Fruit fly (Drosophila melanogaster) whole organism, embryonic: Measurements from ENCODE around the gene AstA.

Experiments
- Abd-B ChIP-seq: fragments of 200-800 bp; sonication (Bioruptor generic); optimal IDR thresholded peaks from 2 replicates; lab custom pipeline; 2018; ENCODE audit warnings: missing biosample characterization, mild to moderate bottlenecking, missing genetic modification characterization, moderate library complexity
- Atf6 ChIP-seq: fragments of 200-800 bp; sonication (Bioruptor generic); IDR thresholded peaks from 2 replicates; pipeline ENCODE4 v1.3.6; 2022; ENCODE audit warnings: missing biosample characterization, missing genetic modification characterization
- Bdp1 ChIP-seq: fragments of 200-800 bp; sonication (Bioruptor generic); optimal IDR thresholded peaks from 3 replicates; lab custom pipeline; 2016; ENCODE audit warnings: missing biosample characterization, missing genetic modification characterization
- CG10209 ChIP-seq: fragments of 200-800 bp; sonication (Bioruptor generic); optimal IDR thresholded peaks from 3 replicates; lab custom pipeline; 2017; ENCODE audit warnings: missing biosample characterization, mild to moderate bottlenecking, missing genetic modification characterization, missing genetic modification reagents
- CG10321 ChIP-seq: fragments of 200-800 bp; sonication (Bioruptor generic); IDR thresholded peaks from 2 replicates; pipeline ENCODE4 v1.3.6; 2022; ENCODE audit warnings: missing biosample characterization, missing genetic modification characterization
- CG13624 ChIP-seq: fragments of 200-800 bp; sonication (Bioruptor generic); optimal IDR thresholded peaks from 2 replicates; lab custom pipeline; 2016; ENCODE audit warnings: missing biosample characterization, missing genetic modification characterization
- CG13775 ChIP-seq: fragments of 200-800 bp; sonication (Bioruptor generic); optimal IDR thresholded peaks from 3 replicates; lab custom pipeline; 2017; ENCODE audit warnings: missing biosample characterization, mild to moderate bottlenecking, missing genetic modification characterization
- CG15696 ChIP-seq: fragments of 200-800 bp; sonication (Bioruptor generic); optimal IDR thresholded peaks from 2 replicates; lab custom pipeline; 2019; ENCODE audit warnings: missing biosample characterization, mild to moderate bottlenecking, missing genetic modification characterization, moderate library complexity
- CG16779 ChIP-seq: fragments of 200-800 bp; sonication (Bioruptor generic); IDR thresholded peaks from 2 replicates; pipeline ENCODE4 v1.3.6; 2022; ENCODE audit warnings: missing biosample characterization, missing genetic modification characterization
- CG17361 ChIP-seq: fragments of 200-800 bp; sonication (Bioruptor generic); IDR thresholded peaks from 3 replicates; pipeline ENCODE4 v1.3.6; 2022; ENCODE audit warnings: missing biosample characterization, missing genetic modification characterization
- CG18262 ChIP-seq: fragments of 200-800 bp; optimal IDR thresholded peaks from 3 replicates; lab custom pipeline; 2019; ENCODE audit warnings: missing biosample characterization, mild to moderate bottlenecking, missing genetic modification characterization, moderate library complexity
- CG18619 ChIP-seq: fragments of 200-800 bp; sonication (Bioruptor generic); optimal IDR thresholded peaks from 3 replicates; lab custom pipeline; 2017; ENCODE audit warnings: missing biosample characterization, mild to moderate bottlenecking, missing genetic modification characterization
- CG31365 ChIP-seq: fragments of 200-800 bp; sonication (Bioruptor generic); optimal IDR thresholded peaks from 2 replicates; lab custom pipeline; 2018; ENCODE audit warnings: missing biosample characterization, mild to moderate bottlenecking, missing genetic modification characterization
- CG3838 ChIP-seq: fragments of 200-800 bp; sonication (Bioruptor generic); optimal IDR thresholded peaks from 3 replicates; lab custom pipeline; 2016; ENCODE audit warnings: missing biosample characterization, missing genetic modification characterization
- CG4854 ChIP-seq: fragments of 200-800 bp; sonication (Bioruptor generic); optimal IDR thresholded peaks from 2 replicates; lab custom pipeline; 2016; ENCODE audit warnings: missing biosample characterization, missing genetic modification characterization, inconsistent platforms
- CG5180 ChIP-seq: fragments of 200-800 bp; sonication (Bioruptor generic); optimal IDR thresholded peaks from 3 replicates; lab custom pipeline; 2017; ENCODE audit warnings: missing biosample characterization, missing genetic modification characterization, mild to moderate bottlenecking, moderate library complexity, missing genetic modification reagents
- CG6689 ChIP-seq: fragments of 200-800 bp; sonication (Bioruptor generic); IDR thresholded peaks from 2 replicates; pipeline ENCODE4 v1.3.6; 2022; ENCODE audit warnings: missing biosample characterization, missing genetic modification characterization
- CG8290 ChIP-seq, 3 experiments: fragments of 200-800 bp; sonication (Bioruptor generic); optimal IDR thresholded peaks; 2 replicates each; lab custom pipeline; 2016 to 2019; ENCODE audit warnings: missing biosample characterization in 3 of 3, missing genetic modification characterization in 3 of 3, mild to moderate bottlenecking in 2 of 3, moderate library complexity in 1 of 3
- CG8388 ChIP-seq: fragments of 200-800 bp; sonication (Bioruptor generic); optimal IDR thresholded peaks from 2 replicates; lab custom pipeline; 2019; ENCODE audit warnings: missing biosample characterization, mild to moderate bottlenecking, missing genetic modification characterization, moderate library complexity
- Dad ChIP-seq: fragments of 200-800 bp; sonication (Bioruptor generic); optimal IDR thresholded peaks from 3 replicates; lab custom pipeline; 2016; ENCODE audit warnings: missing biosample characterization, missing genetic modification characterization
- E2f2 ChIP-seq: fragments of 200-800 bp; sonication (Bioruptor generic); IDR thresholded peaks from 2 replicates; pipeline ENCODE4 v1.3.6; 2022; ENCODE audit warnings: missing biosample characterization, missing genetic modification characterization
- Ets97D ChIP-seq: fragments of 200-800 bp; sonication (Bioruptor generic); optimal IDR thresholded peaks from 3 replicates; lab custom pipeline; 2016; ENCODE audit warnings: missing biosample characterization, missing genetic modification characterization
- Fer3 ChIP-seq: fragments of 200-800 bp; sonication (Bioruptor generic); optimal IDR thresholded peaks from 2 replicates; lab custom pipeline; 2018; ENCODE audit warnings: missing biosample characterization, mild to moderate bottlenecking, missing genetic modification characterization, moderate library complexity
- Gsc ChIP-seq: fragments of 200-800 bp; sonication (Bioruptor generic); IDR thresholded peaks from 2 replicates; pipeline ENCODE4 v1.3.6; 2022; ENCODE audit warnings: missing biosample characterization, missing genetic modification characterization
- Med ChIP-seq: fragments of 200-800 bp; sonication (Bioruptor generic); peaks from one replicate; lab custom pipeline; 2016; ENCODE audit warnings: missing biosample characterization, missing genetic modification characterization, mild to moderate bottlenecking, inconsistent platforms, moderate library complexity
- NC2β ChIP-seq: fragments of 200-800 bp; sonication (Bioruptor generic); optimal IDR thresholded peaks from 2 replicates; lab custom pipeline; 2016; ENCODE audit warnings: missing biosample characterization, missing genetic modification characterization
- Neu2 ChIP-seq: fragments of 200-800 bp; sonication (Bioruptor generic); optimal IDR thresholded peaks from 3 replicates; lab custom pipeline; 2016; ENCODE audit warnings: missing biosample characterization, missing genetic modification characterization, borderline replicate concordance
- PHDP ChIP-seq: fragments of 200-800 bp; sonication (Bioruptor generic); optimal IDR thresholded peaks from 3 replicates; lab custom pipeline; 2018; ENCODE audit warnings: missing biosample characterization, mild to moderate bottlenecking, missing genetic modification characterization, moderate library complexity
- Pdp1 ChIP-seq, 2 experiments: fragments of 200-800 bp; sonication (Bioruptor generic); optimal IDR thresholded peaks; 3 replicates each; lab custom pipeline; 2016; ENCODE audit warnings: missing biosample characterization in 2 of 2, missing genetic modification characterization in 2 of 2, mild to moderate bottlenecking in 1 of 2, moderate library complexity in 1 of 2
- Sry-β ChIP-seq: fragments of 200-800 bp; sonication (Bioruptor generic); optimal IDR thresholded peaks from 2 replicates; lab custom pipeline; 2018; ENCODE audit warnings: missing biosample characterization, mild to moderate bottlenecking, missing genetic modification characterization, moderate library complexity
- bigmax ChIP-seq: fragments of 200-800 bp; sonication (Bioruptor generic); optimal IDR thresholded peaks from 2 replicates; lab custom pipeline; 2018; ENCODE audit warnings: missing biosample characterization, mild to moderate bottlenecking, missing genetic modification characterization
- cg ChIP-seq: fragments of 200-800 bp; sonication (Bioruptor generic); optimal IDR thresholded peaks from 3 replicates; lab custom pipeline; 2019; ENCODE audit warnings: missing biosample characterization, mild to moderate bottlenecking, missing genetic modification characterization, moderate library complexity
- chn ChIP-seq: fragments of 200-800 bp; sonication (Bioruptor generic); optimal IDR thresholded peaks from 2 replicates; lab custom pipeline; 2016; ENCODE audit warnings: missing biosample characterization, missing genetic modification characterization
- disco-r ChIP-seq: fragments of 200-800 bp; sonication (Bioruptor generic); optimal IDR thresholded peaks from 2 replicates; lab custom pipeline; 2016; ENCODE audit warnings: missing biosample characterization, missing genetic modification characterization
- emc ChIP-seq: fragments of 200-800 bp; sonication (Bioruptor generic); optimal IDR thresholded peaks from 2 replicates; lab custom pipeline; 2016; ENCODE audit warnings: missing biosample characterization, missing genetic modification characterization
- eyg ChIP-seq: fragments of 200-800 bp; sonication (Bioruptor generic); optimal IDR thresholded peaks from 3 replicates; lab custom pipeline; 2016; ENCODE audit warnings: missing biosample characterization, missing genetic modification characterization
- fd102C ChIP-seq: fragments of 200-800 bp; sonication (Bioruptor generic); optimal IDR thresholded peaks from 2 replicates; lab custom pipeline; 2018; ENCODE audit warnings: missing biosample characterization, mild to moderate bottlenecking, missing genetic modification characterization, moderate library complexity
- fd3F ChIP-seq: fragments of 200-800 bp; sonication (Bioruptor generic); optimal IDR thresholded peaks from 2 replicates; lab custom pipeline; 2018; ENCODE audit warnings: missing biosample characterization, mild to moderate bottlenecking, missing genetic modification characterization, moderate library complexity
- hb ChIP-seq: fragments of 200-800 bp; sonication (Bioruptor generic); IDR thresholded peaks from 3 replicates; pipeline ENCODE4 v1.3.6; 2022; ENCODE audit warnings: missing biosample characterization, missing genetic modification characterization; ENCODE audit not compliant: partially characterized antibody
- hkb ChIP-seq, 2 experiments: fragments of 200-800 bp in 1 of 2; fragments of >200 bp in 1 of 2; sonication (Bioruptor generic) in 1 of 2; IDR thresholded peaks in 1 of 2; optimal IDR thresholded peaks in 1 of 2; 2 replicates each; pipeline versions ENCODE4 v1.3.6 to Lab custom; 2017 to 2022; ENCODE audit warnings: missing biosample characterization in 1 of 2, missing genetic modification characterization in 1 of 2
- hth ChIP-seq: fragments of >200 bp; optimal IDR thresholded peaks from 2 replicates; lab custom pipeline; 2017; ENCODE audit warnings: inconsistent platforms
- maf-S ChIP-seq: fragments of 200-800 bp; sonication (Bioruptor generic); optimal IDR thresholded peaks from 2 replicates; lab custom pipeline; 2016; ENCODE audit warnings: missing biosample characterization, missing genetic modification characterization
- mam ChIP-seq: fragments of 200-800 bp; sonication (Bioruptor generic); optimal IDR thresholded peaks from 3 replicates; lab custom pipeline; 2016; ENCODE audit warnings: missing biosample characterization, missing genetic modification characterization
- nmo ChIP-seq: fragments of 200-800 bp; sonication (Bioruptor generic); optimal IDR thresholded peaks from 2 replicates; lab custom pipeline; 2018; ENCODE audit warnings: missing biosample characterization, mild to moderate bottlenecking, missing genetic modification characterization, moderate library complexity
- odd ChIP-seq: fragments of 200-800 bp; sonication (Bioruptor generic); optimal IDR thresholded peaks from 2 replicates; lab custom pipeline; 2017; ENCODE audit warnings: missing biosample characterization, mild to moderate bottlenecking, missing genetic modification characterization
- onecut ChIP-seq: fragments of 200-800 bp; sonication (Bioruptor generic); IDR thresholded peaks from 2 replicates; pipeline ENCODE4 v1.3.6; 2022; ENCODE audit warnings: missing biosample characterization, missing genetic modification characterization
- sna ChIP-seq: fragments of 200-800 bp; sonication (Bioruptor generic); IDR thresholded peaks from 2 replicates; pipeline ENCODE4 v1.3.6; 2022; ENCODE audit warnings: missing biosample characterization, missing genetic modification characterization; ENCODE audit not compliant: partially characterized antibody
- stc ChIP-seq: fragments of 200-800 bp; sonication (Bioruptor generic); IDR thresholded peaks from 2 replicates; pipeline ENCODE4 v1.3.6; 2022; ENCODE audit warnings: missing biosample characterization, missing genetic modification characterization
- tll ChIP-seq, 2 experiments: fragments of 200-800 bp in 1 of 2; fragments of >200 bp in 1 of 2; sonication (Bioruptor generic) in 1 of 2; optimal IDR thresholded peaks; 2 replicates each; lab custom pipeline; 2017 to 2019; ENCODE audit warnings: missing biosample characterization in 2 of 2, missing genetic modification characterization in 2 of 2, mild to moderate bottlenecking in 1 of 2, moderate library complexity in 1 of 2
- usp ChIP-seq: fragments of >200 bp; optimal IDR thresholded peaks from 2 replicates; lab custom pipeline; 2017; ENCODE audit warnings: missing biosample characterization, missing genetic modification characterization

AstA gene

dm6 chr3R:24753561-24754027, 11.3 kb downstream of the AstA start, which contains the start of gene asp (continued):
- TF ChIP-seq CG3838 (GFP tag; lab: Kevin White, UChicago): no peak
- no peak for TF ChIP-seq PHDP
- TF ChIP-seq Med (GFP tag; lab: Kevin White, UChicago): peak; percentile 33
- no peak for TF ChIP-seq Bdp1 (GFP tag; lab: Kevin White, UChicago)
- TF ChIP-seq hkb (optimal IDR thresholded peaks at IDR 0.05; lab: Kevin White, UChicago): no peak
- TF ChIP-seq hkb (GFP tag; IDR thresholded peaks at IDR 0.05; lab: Robert Waterston, UW): no peak
- no peak for TF ChIP-seq Neu2 (GFP tag; lab: Kevin White, UChicago)
- TF ChIP-seq CG13624 (GFP tag; lab: Kevin White, UChicago): no peak
- no peak for TF ChIP-seq Dad (GFP tag; lab: Kevin White, UChicago)
- peak; percentile 84 for TF ChIP-seq hb (GFP tag; lab: Robert Waterston, UW)
- TF ChIP-seq CG17361 (GFP tag; lab: Robert Waterston, UW): no peak
- TF ChIP-seq CG6689: no peak
- TF ChIP-seq Pdp1 (GFP tag; optimal IDR thresholded peaks at IDR 0.05; lab: Kevin White, UChicago): no peak
- TF ChIP-seq Abd-B (GFP tag; lab: Kevin White, UChicago): peak; percentile 26
- no peak for TF ChIP-seq NC2β (GFP tag; lab: Kevin White, UChicago)
- TF ChIP-seq CG16779 (GFP tag; lab: Robert Waterston, UW): no peak
- TF ChIP-seq bigmax (GFP tag; lab: Kevin White, UChicago): peak; percentile 65
- no peak for TF ChIP-seq CG8290 (GFP tag; optimal IDR thresholded peaks at IDR 0.05; lab: Kevin White, UChicago)
- TF ChIP-seq CG8290 (tag; optimal IDR thresholded peaks at IDR 0.05; lab: Kevin White, UChicago): no peak
- no peak for TF ChIP-seq CG18262
- TF ChIP-seq CG10321: no peak
- no peak for TF ChIP-seq CG8388 (GFP tag; lab: Kevin White, UChicago)
- TF ChIP-seq Atf6 (GFP tag; lab: Robert Waterston, UW): no peak
- TF ChIP-seq Sry-β (GFP tag; lab: Kevin White, UChicago): no peak
- TF ChIP-seq CG15696 (tag; lab: Kevin White, UChicago): no peak
- TF ChIP-seq CG4854 (GFP tag; lab: Kevin White, UChicago): no peak
- no peak for TF ChIP-seq fd102C
- no peak for TF ChIP-seq usp
- no peak for TF ChIP-seq emc (GFP tag; lab: Kevin White, UChicago)
- TF ChIP-seq eyg (GFP tag; lab: Kevin White, UChicago): no peak
- TF ChIP-seq CG13775 (GFP tag; lab: Kevin White, UChicago): no peak
- TF ChIP-seq mam: peak; percentile 4
- TF ChIP-seq Gsc (GFP tag; lab: Robert Waterston, UW): no peak
- peak; percentile 54 for TF ChIP-seq nmo (GFP tag; lab: Kevin White, UChicago)
- TF ChIP-seq sna (GFP tag; lab: Robert Waterston, UW): peak; percentile 91
- TF ChIP-seq hth (lab: Kevin White, UChicago): no peak
- no peak for TF ChIP-seq chn (GFP tag; lab: Kevin White, UChicago)
- no peak for TF ChIP-seq onecut (GFP tag; lab: Robert Waterston, UW)
- TF ChIP-seq stc (GFP tag; lab: Robert Waterston, UW): no peak
- no peak for TF ChIP-seq CG18619 (GFP tag; lab: Kevin White, UChicago)
- no peak for TF ChIP-seq CG31365 (tag; lab: Kevin White, UChicago)
- no peak for TF ChIP-seq CG5180
- no peak for TF ChIP-seq Fer3 (tag; lab: Kevin White, UChicago)
- TF ChIP-seq E2f2 (GFP tag; lab: Robert Waterston, UW): peak; percentile 98
- no peak for TF ChIP-seq maf-S (GFP tag; lab: Kevin White, UChicago)
- TF ChIP-seq cg (GFP tag; lab: Kevin White, UChicago): no peak
- TF ChIP-seq CG10209 (GFP tag; lab: Kevin White, UChicago): no peak
- no peak for TF ChIP-seq fd3F
- TF ChIP-seq tll (GFP tag; optimal IDR thresholded peaks at IDR 0.05; lab: Kevin White, UChicago): no peak
- peak; percentile 39 for TF ChIP-seq Ets97D (GFP tag; lab: Kevin White, UChicago)
- TF ChIP-seq disco-r: no peak
- TF ChIP-seq odd (GFP tag; lab: Kevin White, UChicago): no peak
